Worm (Caenorhabditis elegans): ENCODE measurements around the gene T22F3.10.

DNA sequence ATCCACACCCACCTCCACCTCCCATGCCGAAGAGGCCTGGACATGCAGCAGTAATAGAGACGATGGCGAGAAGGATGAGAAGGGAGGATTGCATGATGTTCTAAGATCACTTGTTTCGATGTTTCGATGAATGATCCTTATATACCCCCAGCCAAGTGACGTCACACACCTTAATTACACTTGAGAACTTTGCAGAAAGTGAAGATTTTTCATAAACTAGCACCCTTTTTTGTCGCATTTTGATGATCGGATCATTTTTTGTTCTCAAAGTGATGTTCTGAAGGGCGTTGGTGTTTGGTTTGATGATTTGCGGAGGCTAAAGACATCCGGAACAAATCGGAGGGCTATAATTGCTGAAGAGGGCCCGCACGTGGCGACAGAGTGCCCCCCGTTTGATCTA is 35.8 kb downstream of the T22F3.10 start, which contains the start of gene grl-27:
- no peak for TF ChIP-seq unc-86 (tag; optimal IDR thresholded peaks at IDR 0.05)
- no peak for TF ChIP-seq dmd-4 (tag; optimal IDR thresholded peaks at IDR 0.05; ENCODE audit: borderline replicate concordance)
- no peak for TF ChIP-seq fkh-6 (tag; optimal IDR thresholded peaks at IDR 0.05)
- TF ChIP-seq unc-3 (GFP tag; conservative IDR thresholded peaks at IDR 0.05) = no peak
- TF ChIP-seq unc-3 (tag; optimal IDR thresholded peaks at IDR 0.05) = no peak

Data from whole organism, late embryonic.